Worm (Caenorhabditis elegans): Measurements from ENCODE around the gene Y45F10C.2.

DNA sequence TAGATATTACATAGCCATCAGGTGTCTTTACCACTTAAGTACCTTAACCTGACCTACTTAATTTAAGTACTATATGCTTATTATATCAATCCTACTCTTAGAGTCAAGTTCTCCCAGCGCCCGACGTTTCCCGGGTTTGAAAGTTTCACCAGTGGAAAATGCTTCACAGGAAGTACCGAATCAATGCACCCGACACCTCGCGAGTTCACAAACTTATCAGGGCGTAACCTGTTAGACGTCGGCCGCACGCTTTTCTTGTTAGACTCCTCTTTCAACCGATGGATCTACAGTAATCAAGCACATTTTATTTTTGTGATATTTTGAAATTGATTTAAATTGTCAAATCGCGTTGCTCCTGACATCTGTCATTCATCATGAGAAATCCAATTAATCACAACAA is 32.8 kb upstream of the Y45F10C.2 start:
- no peak for TF ChIP-seq ceh-6 (GFP tag; optimal IDR thresholded peaks at IDR 0.05)
- TF ChIP-seq ceh-9 (tag; optimal IDR thresholded peaks at IDR 0.05): no peak
- TF ChIP-seq ceh-22 (tag; optimal IDR thresholded peaks at IDR 0.05): no peak
- no peak for TF ChIP-seq tbx-2 (tag; optimal IDR thresholded peaks at IDR 0.05)
- TF ChIP-seq ceh-31 (tag; optimal IDR thresholded peaks at IDR 0.05): no peak
- TF ChIP-seq zip-5 (tag; optimal IDR thresholded peaks at IDR 0.05): no peak
